Worm (Caenorhabditis elegans) whole organism, young adult: ENCODE data around the gene F14F7.4.

Experiments
- nfya-1 ChIP-seq: sonication (generic microtip); optimal IDR thresholded peaks from 2 replicates; lab custom pipeline; 2017; ENCODE audit warnings: antibody characterized with exemption, missing compliant biosample characterization, missing genetic modification characterization, borderline replicate concordance; ENCODE audit not compliant: insufficient read depth
- ztf-25 ChIP-seq: fragments of 200-800 bp; sonication (Bioruptor generic); IDR thresholded peaks from 2 replicates; pipeline ENCODE4 v1.3.6; 2022; ENCODE audit warnings: missing genetic modification reagents, missing genetic modification characterization, missing compliant biosample characterization

DNA sequence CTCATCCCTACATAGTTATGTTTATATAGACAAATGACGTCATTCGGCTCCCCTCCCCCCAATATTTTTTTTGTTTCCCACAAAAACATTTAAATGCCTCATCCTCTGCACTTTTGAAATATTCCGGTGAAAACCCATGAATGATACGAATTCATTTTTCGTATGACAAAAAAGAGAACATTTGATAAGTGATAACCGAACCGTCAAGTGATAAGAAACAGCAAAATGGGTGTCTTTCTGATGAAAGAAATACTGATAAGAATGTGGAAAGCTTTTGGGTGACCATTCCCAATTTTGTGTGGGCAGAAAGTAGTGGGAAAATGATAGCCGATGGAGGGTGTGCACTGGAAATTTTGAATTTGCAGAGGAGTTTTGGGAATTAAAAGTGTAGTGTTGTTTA, 29.8 kb upstream of the F14F7.4 start:
- TF ChIP-seq nfya-1 (tag; lab: Kevin White, UChicago): no peak
- no peak for TF ChIP-seq ztf-25 (GFP tag; lab: Robert Waterston, UW)
